Worm (Caenorhabditis elegans) whole organism, L4 larva: ENCODE data around the gene M7.7.
A peak's percentile ranks its signal among the peaks of the same experiment; 100 is the strongest.

Experiments used
- D1046.2 ChIP-seq: fragments of 200-800 bp; sonication (Bioruptor generic); IDR thresholded peaks from 2 replicates; pipeline ENCODE4 v1.3.6; 2022; ENCODE audit warnings: missing genetic modification characterization, missing compliant biosample characterization
- F26F4.8 ChIP-seq: fragments of 200-800 bp; sonication (Bioruptor generic); conservative IDR thresholded peaks from 2 replicates; pipeline ENCODE4 v1.3.6; 2022; ENCODE audit warnings: missing genetic modification characterization, missing compliant biosample characterization
- F49E8.2 ChIP-seq: sonication (generic microtip); optimal IDR thresholded peaks from 2 replicates; lab custom pipeline; 2016; ENCODE audit warnings: missing compliant biosample characterization, mild to moderate bottlenecking, missing genetic modification characterization, borderline replicate concordance
- T20F7.1 ChIP-seq: fragments of 200-800 bp; sonication (Bioruptor generic); optimal IDR thresholded peaks from 2 replicates; lab custom pipeline; 2018; ENCODE audit warnings: mild to moderate bottlenecking, missing genetic modification characterization, missing compliant biosample characterization
- T26A8.4 ChIP-seq: fragments of 200-800 bp; sonication (Bioruptor generic); IDR thresholded peaks from 2 replicates; pipeline ENCODE4 v1.3.6; 2022; ENCODE audit warnings: missing genetic modification characterization, missing compliant biosample characterization
- Y48G9A.11 ChIP-seq: fragments of 200-800 bp; sonication (Bioruptor generic); IDR thresholded peaks from 2 replicates; pipeline ENCODE4 v1.3.6; 2022; ENCODE audit warnings: missing genetic modification reagents, missing genetic modification characterization, missing compliant biosample characterization
- aha-1 ChIP-seq: fragments of 150-350 bp; peaks from one replicate; lab custom pipeline; 2014; ENCODE audit warnings: missing biosample characterization, missing genetic modification characterization
- aly-2 ChIP-seq: sonication (generic microtip); optimal IDR thresholded peaks from 2 replicates; lab custom pipeline; 2018; ENCODE audit warnings: missing biosample characterization, missing genetic modification characterization
- ama-1 ChIP-seq: fragments of 150-350 bp; optimal IDR thresholded peaks from 2 replicates; lab custom pipeline; 2014; ENCODE audit warnings: inconsistent platforms, mixed read lengths
- arid-1 ChIP-seq: fragments of 200-800 bp; sonication (Bioruptor generic); conservative IDR thresholded peaks from 2 replicates; pipeline ENCODE4 v1.3.6; 2022; ENCODE audit warnings: missing genetic modification reagents, missing genetic modification characterization, missing compliant biosample characterization
- ceh-28 ChIP-seq: fragments of 150-350 bp; optimal IDR thresholded peaks from 2 replicates; lab custom pipeline; 2014; ENCODE audit warnings: missing biosample characterization, missing genetic modification reagents, missing genetic modification characterization
- ceh-32 ChIP-seq: sonication (generic microtip); optimal IDR thresholded peaks from 2 replicates; lab custom pipeline; 2016; ENCODE audit warnings: mild to moderate bottlenecking, missing genetic modification characterization, missing compliant biosample characterization; ENCODE audit not compliant: poor library complexity
- ceh-44 ChIP-seq: fragments of 200-800 bp; sonication (Bioruptor generic); IDR thresholded peaks from 2 replicates; pipeline ENCODE4 v1.3.6; 2022; ENCODE audit warnings: missing genetic modification reagents, missing genetic modification characterization, missing compliant biosample characterization
- ceh-62 ChIP-seq: sonication (generic microtip); optimal IDR thresholded peaks from 2 replicates; lab custom pipeline; 2017; ENCODE audit warnings: missing biosample characterization, missing genetic modification characterization
- ceh-82 ChIP-seq: sonication (generic microtip); optimal IDR thresholded peaks from 2 replicates; lab custom pipeline; 2017; ENCODE audit warnings: missing biosample characterization, missing genetic modification characterization
- cey-2 ChIP-seq: sonication (generic microtip); optimal IDR thresholded peaks from 3 replicates; lab custom pipeline; 2017; ENCODE audit warnings: missing genetic modification characterization, mild to moderate bottlenecking, missing compliant biosample characterization, antibody characterized with exemption, borderline replicate concordance; ENCODE audit not compliant: insufficient read depth
- daf-16 ChIP-seq, 3 experiments: sonication (generic microtip); optimal IDR thresholded peaks; 2 replicates each; lab custom pipeline; 2016 to 2017; ENCODE audit warnings: missing genetic modification characterization in 3 of 3, missing genetic modification reagents in 3 of 3, mild to moderate bottlenecking in 2 of 3, missing compliant biosample characterization in 2 of 3, missing biosample characterization in 1 of 3, moderate library complexity in 1 of 3
- daf-8 ChIP-seq: fragments of 200-800 bp; sonication (Bioruptor generic); IDR thresholded peaks from 2 replicates; pipeline ENCODE4 v1.3.6; 2022; ENCODE audit warnings: missing genetic modification characterization, missing compliant biosample characterization
- dmd-6 ChIP-seq: fragments of 200-800 bp; sonication (Bioruptor generic); IDR thresholded peaks from 2 replicates; pipeline ENCODE4 v1.3.6; 2022; ENCODE audit warnings: missing genetic modification reagents, missing genetic modification characterization, missing compliant biosample characterization
- dmd-8 ChIP-seq: fragments of 200-800 bp; sonication (Bioruptor generic); IDR thresholded peaks from 2 replicates; pipeline ENCODE4 v1.3.6; 2022; ENCODE audit warnings: missing genetic modification characterization, missing compliant biosample characterization
- egl-27 ChIP-seq: sonication (generic microtip); optimal IDR thresholded peaks from 3 replicates; lab custom pipeline; 2017; ENCODE audit warnings: missing biosample characterization, missing genetic modification reagents, missing genetic modification characterization
- egl-43 ChIP-seq: fragments of 200-800 bp; sonication (Bioruptor generic); IDR thresholded peaks from 2 replicates; pipeline ENCODE4 v1.3.6; 2022; ENCODE audit warnings: missing genetic modification reagents, missing genetic modification characterization, missing compliant biosample characterization
- fkh-10 ChIP-seq: fragments of 150-350 bp; optimal IDR thresholded peaks from 2 replicates; lab custom pipeline; 2014; ENCODE audit warnings: missing biosample characterization, missing genetic modification reagents, missing genetic modification characterization
- lim-7 ChIP-seq: fragments of 200-800 bp; sonication (Bioruptor generic); IDR thresholded peaks from 2 replicates; pipeline ENCODE4 v1.3.6; 2022; ENCODE audit warnings: missing genetic modification characterization, missing compliant biosample characterization
- lin-1 ChIP-seq: fragments of 200-800 bp; sonication (Bioruptor generic); IDR thresholded peaks from 2 replicates; pipeline ENCODE4 v1.3.6; 2022; ENCODE audit warnings: missing genetic modification reagents, missing genetic modification characterization, missing compliant biosample characterization
- lin-13 ChIP-seq: fragments of 150-350 bp; optimal IDR thresholded peaks from 2 replicates; lab custom pipeline; 2014; ENCODE audit warnings: missing biosample characterization, missing genetic modification reagents, missing genetic modification characterization
- lsy-2 ChIP-seq, 2 experiments: fragments of 150-350 bp in 1 of 2; sonication (generic microtip) in 1 of 2; optimal IDR thresholded peaks; 2 replicates each; lab custom pipeline; 2014 to 2017; ENCODE audit warnings: missing biosample characterization in 2 of 2, missing genetic modification characterization in 2 of 2
- mep-1 ChIP-seq: fragments of 150-350 bp; sonication (generic microtip); optimal IDR thresholded peaks from 3 replicates; lab custom pipeline; 2014; ENCODE audit warnings: missing biosample characterization, missing genetic modification characterization
- mxl-2 ChIP-seq: fragments of 200-800 bp; sonication (Bioruptor generic); conservative IDR thresholded peaks from 2 replicates; pipeline ENCODE4 v1.3.6; 2022; ENCODE audit warnings: missing genetic modification reagents, missing genetic modification characterization, missing compliant biosample characterization
- mxl-3 ChIP-seq: fragments of 200-800 bp; sonication (Bioruptor generic); optimal IDR thresholded peaks from 2 replicates; lab custom pipeline; 2018; ENCODE audit warnings: mild to moderate bottlenecking, missing genetic modification characterization, missing compliant biosample characterization
- nhr-10 ChIP-seq: fragments of 150-350 bp; optimal IDR thresholded peaks from 2 replicates; lab custom pipeline; 2014; ENCODE audit warnings: missing biosample characterization, missing genetic modification characterization
- nhr-25 ChIP-seq: sonication (generic microtip); optimal IDR thresholded peaks from 2 replicates; lab custom pipeline; 2017; ENCODE audit warnings: missing genetic modification characterization, mild to moderate bottlenecking, missing compliant biosample characterization, antibody characterized with exemption, moderate library complexity, borderline replicate concordance; ENCODE audit not compliant: insufficient read depth
- nhr-48 ChIP-seq: sonication (generic microtip); optimal IDR thresholded peaks from 2 replicates; lab custom pipeline; 2016; ENCODE audit warnings: mild to moderate bottlenecking, missing genetic modification characterization, missing compliant biosample characterization
- nhr-6 ChIP-seq: fragments of 150-350 bp; optimal IDR thresholded peaks from 2 replicates; lab custom pipeline; 2014; ENCODE audit warnings: missing biosample characterization, missing genetic modification characterization
- nhr-77 ChIP-seq: fragments of 150-350 bp; optimal IDR thresholded peaks from 2 replicates; lab custom pipeline; 2014; ENCODE audit warnings: missing biosample characterization, missing genetic modification characterization
- pha-4 ChIP-seq, 2 experiments: fragments of 150-350 bp in 1 of 2; fragments of 200-800 bp in 1 of 2; sonication (Bioruptor generic) in 1 of 2; IDR thresholded peaks in 1 of 2; optimal IDR thresholded peaks in 1 of 2; 2 replicates each; pipeline versions ENCODE4 v1.3.6 to Lab custom; 2014 to 2022; ENCODE audit warnings: missing genetic modification characterization in 2 of 2, missing genetic modification reagents in 2 of 2, missing biosample characterization in 1 of 2, missing compliant biosample characterization in 1 of 2
- php-3 ChIP-seq: fragments of 200-800 bp; sonication (Bioruptor generic); IDR thresholded peaks from 2 replicates; pipeline ENCODE4 v1.3.6; 2022; ENCODE audit warnings: missing genetic modification reagents, missing genetic modification characterization, missing compliant biosample characterization
- sdz-12 ChIP-seq: fragments of 200-800 bp; sonication (Bioruptor generic); optimal IDR thresholded peaks from 2 replicates; lab custom pipeline; 2018; ENCODE audit warnings: mild to moderate bottlenecking, missing genetic modification characterization, missing compliant biosample characterization
- spr-1 ChIP-seq: sonication (generic microtip); optimal IDR thresholded peaks from 2 replicates; lab custom pipeline; 2016; ENCODE audit warnings: mild to moderate bottlenecking, missing genetic modification characterization, missing compliant biosample characterization
- spr-3 ChIP-seq: fragments of 200-800 bp; sonication (Bioruptor generic); optimal IDR thresholded peaks from 2 replicates; lab custom pipeline; 2018; ENCODE audit warnings: mild to moderate bottlenecking, missing genetic modification characterization, missing compliant biosample characterization
- unc-130 ChIP-seq: sonication (generic microtip); optimal IDR thresholded peaks from 2 replicates; lab custom pipeline; 2016; ENCODE audit warnings: missing genetic modification reagents, missing genetic modification characterization, missing compliant biosample characterization
- unc-39 ChIP-seq: sonication (generic microtip); optimal IDR thresholded peaks from 2 replicates; lab custom pipeline; 2017; ENCODE audit warnings: missing biosample characterization, missing genetic modification characterization
- unc-62 ChIP-seq, 3 experiments: fragments of 150-350 bp in 1 of 3; sonication (generic microtip); optimal IDR thresholded peaks in 2 of 3; peaks in 1 of 3; 1 replicate in 1 of 3; 2 replicates in 2 of 3; lab custom pipeline; 2014 to 2017; ENCODE audit warnings: missing biosample characterization in 3 of 3, missing genetic modification characterization in 3 of 3, missing genetic modification reagents in 3 of 3, missing genotype in 1 of 3
- vab-7 ChIP-seq: fragments of 200-800 bp; sonication (Bioruptor generic); IDR thresholded peaks from 2 replicates; pipeline ENCODE4 v1.3.6; 2022; ENCODE audit warnings: missing genetic modification reagents, missing genetic modification characterization, missing compliant biosample characterization
- zag-1 ChIP-seq: fragments of 150-350 bp; optimal IDR thresholded peaks from 2 replicates; lab custom pipeline; 2014; ENCODE audit warnings: missing biosample characterization, missing genetic modification characterization
- zfp-3 ChIP-seq: fragments of 200-800 bp; sonication (Bioruptor generic); conservative IDR thresholded peaks from 2 replicates; pipeline ENCODE4 v1.3.6; 2022; ENCODE audit warnings: missing genetic modification reagents, missing genetic modification characterization, missing compliant biosample characterization
- zip-11 ChIP-seq: fragments of 200-800 bp; sonication (Bioruptor generic); IDR thresholded peaks from 2 replicates; pipeline ENCODE4 v1.3.6; 2022; ENCODE audit warnings: missing genetic modification characterization, missing compliant biosample characterization
- zip-2 ChIP-seq: fragments of 150-350 bp; optimal IDR thresholded peaks from 2 replicates; lab custom pipeline; 2014; ENCODE audit warnings: missing biosample characterization, missing genetic modification characterization
- ztf-11 ChIP-seq: fragments of 150-350 bp; optimal IDR thresholded peaks from 2 replicates; lab custom pipeline; 2014; ENCODE audit warnings: missing biosample characterization, missing genetic modification characterization
- ztf-7 ChIP-seq: fragments of 150-350 bp; optimal IDR thresholded peaks from 2 replicates; lab custom pipeline; 2014; ENCODE audit warnings: missing biosample characterization, missing genetic modification characterization

The M7.7 gene

DNA sequence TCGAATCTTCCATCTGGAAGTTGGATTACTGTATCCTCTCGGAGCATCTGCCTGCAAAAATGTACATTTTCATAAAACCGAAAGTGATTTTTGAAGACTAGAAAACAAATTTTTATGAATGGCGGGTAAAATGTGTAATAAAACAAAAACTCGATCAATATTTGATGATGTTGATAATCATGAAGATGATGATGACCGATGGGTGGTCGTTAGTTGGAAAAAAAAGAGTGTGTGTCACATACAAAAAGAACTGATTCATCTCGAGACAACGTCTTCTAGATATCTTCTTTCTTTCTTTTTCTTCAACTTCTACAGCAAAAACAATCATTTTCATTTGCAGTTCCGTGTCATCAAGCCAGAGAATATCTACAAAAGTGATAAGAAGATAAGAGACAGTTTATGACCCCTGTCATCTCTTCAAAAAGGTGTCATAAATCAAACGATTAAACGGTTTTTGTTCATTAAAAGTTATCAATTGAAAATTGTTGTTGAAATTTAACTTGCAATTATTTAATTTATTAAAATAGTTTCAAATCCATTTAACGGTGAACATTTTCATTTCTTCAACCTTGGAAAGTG lies 3.0 kb downstream of the M7.7 start, which contains the start of gene bcc-1:
Gene bcc-1, minus strand, starts transcription at position 51 of the 579 bp plus-strand sequence.
- TF ChIP-seq nhr-48: no peak
- TF ChIP-seq ceh-62 (tag; lab: Kevin White, UChicago): no peak
- no peak for TF ChIP-seq F26F4.8 (GFP tag; lab: Robert Waterston, UW)
- no peak for TF ChIP-seq lim-7
- TF ChIP-seq nhr-6 (tag; lab: Kevin White, UChicago): no peak
- no peak for TF ChIP-seq egl-27
- no peak for TF ChIP-seq D1046.2 (GFP tag; lab: Robert Waterston, UW)
- TF ChIP-seq dmd-6: no peak
- TF ChIP-seq egl-43: no peak
- no peak for TF ChIP-seq zag-1 (tag; lab: Kevin White, UChicago)
- TF ChIP-seq Y48G9A.11 (GFP tag; lab: Robert Waterston, UW): no peak
- TF ChIP-seq spr-3 (GFP tag; lab: Kevin White, UChicago): no peak
- TF ChIP-seq daf-16 (GFP tag; optimal IDR thresholded peaks at IDR 0.05; lab: Kevin White, UChicago): no peak
- no peak for TF ChIP-seq daf-16 (tag; optimal IDR thresholded peaks at IDR 0.05; lab: Kevin White, UChicago)
- TF ChIP-seq mxl-2 (GFP tag; lab: Robert Waterston, UW): no peak
- no peak for TF ChIP-seq zip-11
- TF ChIP-seq nhr-10 (tag; lab: Kevin White, UChicago): no peak
- no peak for TF ChIP-seq daf-8
- peak; percentile 10 for TF ChIP-seq nhr-25 (tag; lab: Kevin White, UChicago)
- TF ChIP-seq mxl-3: peak; percentile 27
- no peak for TF ChIP-seq zfp-3 (GFP tag; lab: Robert Waterston, UW)
- TF ChIP-seq T20F7.1: no peak
- TF ChIP-seq ceh-44 (GFP tag; lab: Robert Waterston, UW): no peak
- TF ChIP-seq ztf-7: no peak
- TF ChIP-seq lsy-2 (tag; optimal IDR thresholded peaks at IDR 0.05; lab: Kevin White, UChicago): peak in 1 of 2 experiments; percentile 41
- no peak for TF ChIP-seq ztf-11
- no peak for TF ChIP-seq pha-4 (GFP tag; IDR thresholded peaks at IDR 0.05; lab: Robert Waterston, UW)
- TF ChIP-seq pha-4 (tag; optimal IDR thresholded peaks at IDR 0.05; lab: Kevin White, UChicago): no peak
- TF ChIP-seq unc-130 (GFP tag; lab: Kevin White, UChicago): no peak
- no peak for TF ChIP-seq unc-39
- TF ChIP-seq ceh-32 (tag; lab: Kevin White, UChicago): no peak
- TF ChIP-seq spr-1: no peak
- TF ChIP-seq dmd-8 (GFP tag; lab: Robert Waterston, UW): no peak
- no peak for TF ChIP-seq ama-1 (lab: Kevin White, UChicago)
- no peak for TF ChIP-seq ceh-28 (tag; lab: Kevin White, UChicago)
- TF ChIP-seq lin-1 (GFP tag; lab: Robert Waterston, UW): no peak
- peak; percentile 23 for TF ChIP-seq nhr-77 (tag; lab: Kevin White, UChicago)
- TF ChIP-seq fkh-10 (GFP tag; lab: Kevin White, UChicago): no peak
- TF ChIP-seq unc-62 (GFP tag; optimal IDR thresholded peaks at IDR 0.05 in 1 of 2; lab: Kevin White, UChicago): peak in 1 of 2 experiments; percentile 98
- TF ChIP-seq unc-62 (tag; optimal IDR thresholded peaks at IDR 0.05; lab: Kevin White, UChicago): no peak
- TF ChIP-seq arid-1 (GFP tag; lab: Robert Waterston, UW): no peak
- no peak for TF ChIP-seq sdz-12 (GFP tag; lab: Kevin White, UChicago)
- peak; percentile 65 for TF ChIP-seq aha-1
- no peak for TF ChIP-seq vab-7 (GFP tag; lab: Robert Waterston, UW)
- TF ChIP-seq aly-2 (tag; lab: Kevin White, UChicago): no peak
- no peak for TF ChIP-seq T26A8.4 (GFP tag; lab: Robert Waterston, UW)
- no peak for TF ChIP-seq ceh-82 (tag; lab: Kevin White, UChicago)
- TF ChIP-seq mep-1 (tag; lab: Kevin White, UChicago): no peak
- peak; percentile 42 for TF ChIP-seq cey-2 (tag; lab: Kevin White, UChicago)
- no peak for TF ChIP-seq zip-2 (tag; lab: Kevin White, UChicago)
- no peak for TF ChIP-seq php-3 (GFP tag; lab: Robert Waterston, UW)
- no peak for TF ChIP-seq lin-13 (GFP tag; lab: Kevin White, UChicago)
- TF ChIP-seq F49E8.2 (tag; lab: Kevin White, UChicago): no peak
